Fruit fly (Drosophila melanogaster): Measurements from ENCODE around the gene Nin.

Gene Nin

DNA sequence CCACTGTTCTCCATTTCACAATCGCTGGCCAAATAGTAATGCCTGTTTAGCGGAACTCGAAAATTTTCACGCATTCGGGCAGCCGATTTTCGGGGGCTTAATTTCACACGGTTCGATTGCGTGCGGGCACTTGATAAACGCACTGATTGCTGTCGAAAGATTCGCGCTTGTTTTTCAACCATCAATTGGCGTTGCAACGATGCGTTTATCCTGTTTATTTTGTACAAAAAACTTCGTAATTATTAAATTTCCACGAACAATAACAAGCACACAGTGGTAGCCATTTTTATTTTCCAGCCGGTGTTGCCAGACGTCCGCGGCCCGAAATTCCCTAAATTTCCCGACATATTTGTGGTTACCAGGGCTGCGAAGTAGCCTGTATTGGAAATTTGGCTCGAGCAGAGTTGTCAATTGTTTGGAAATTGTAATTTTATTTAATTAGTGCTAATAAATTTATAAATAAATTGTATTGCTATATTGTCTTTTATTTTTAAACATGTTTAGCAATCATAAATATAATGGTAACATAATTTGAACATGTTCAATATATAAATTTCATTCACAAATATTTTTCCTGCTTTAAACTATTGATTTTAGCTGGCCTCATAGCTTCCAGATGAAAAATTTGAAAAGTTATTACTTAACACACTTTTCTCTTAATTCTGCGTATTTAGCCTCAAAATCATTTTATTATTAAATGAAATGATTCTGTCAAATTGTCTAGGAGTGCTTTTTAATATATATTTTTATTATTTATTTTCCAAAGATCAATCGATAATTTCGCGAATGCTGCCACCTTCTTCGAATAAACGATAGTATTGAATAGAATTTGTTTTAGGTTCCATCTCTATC, 48.3 kb upstream of the Nin start, which contains the start of the genes Ncoa6 and cype (continued):
- TF ChIP-seq Hr4 (GFP tag; optimal IDR thresholded peaks at IDR 0.05) (peak; percentile 24), Met (GFP tag; optimal IDR thresholded peaks at IDR 0.05) (peak; percentile 2), CG10631 (GFP tag; optimal IDR thresholded peaks at IDR 0.05) (peak; percentile 66), CG3032 (tag; optimal IDR thresholded peaks at IDR 0.05) (peak; percentile 58), ss (GFP tag; optimal IDR thresholded peaks at IDR 0.05) (no peak)

DNA sequence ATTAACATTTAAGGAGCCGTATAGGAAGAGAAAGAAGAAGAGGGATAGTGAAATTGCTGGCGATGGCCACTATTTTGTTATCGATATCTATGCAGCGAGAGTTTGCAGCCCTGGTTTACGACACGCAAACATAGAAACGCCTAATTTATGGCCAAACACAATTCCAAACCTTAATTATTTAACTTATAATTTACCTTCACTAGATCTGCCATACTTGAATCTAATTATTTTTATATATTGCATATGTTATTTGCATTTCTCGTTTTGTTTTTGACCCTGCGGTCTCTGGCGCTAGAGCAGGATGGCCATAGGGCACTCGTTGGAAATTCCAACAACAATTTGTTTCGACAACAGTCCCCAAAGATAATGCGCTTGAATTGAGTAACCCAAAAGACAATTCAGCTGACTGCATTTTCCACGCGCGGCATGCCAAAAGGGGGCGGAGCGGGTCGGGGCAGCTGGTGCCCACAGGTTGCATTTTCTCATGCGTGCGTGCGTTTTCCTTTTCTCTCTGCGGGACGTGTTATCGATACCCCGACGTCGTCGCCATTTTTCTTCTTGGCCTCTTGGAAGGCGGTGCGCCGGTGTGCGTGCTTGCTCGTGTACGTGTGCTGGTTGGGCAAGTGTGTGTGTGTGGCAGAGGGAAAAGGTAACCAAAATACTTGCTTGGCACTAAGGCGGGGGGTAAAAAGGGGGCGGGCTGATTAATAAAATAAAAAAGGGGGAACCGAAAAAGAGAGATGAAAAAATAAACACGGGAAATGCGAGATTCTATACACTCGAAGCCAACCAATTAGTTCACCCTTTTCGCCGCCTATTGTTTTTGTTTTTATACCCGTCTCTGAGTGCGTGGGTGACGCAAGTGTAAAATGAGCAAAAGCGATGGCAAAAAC, 46.9 kb upstream of the Nin start:
- TF ChIP-seq cyc (GFP tag; optimal IDR thresholded peaks at IDR 0.05) (peak; percentile 85), vri (GFP tag; optimal IDR thresholded peaks at IDR 0.05) (peak; percentile 86), CG6276 (GFP tag; optimal IDR thresholded peaks at IDR 0.05) (no peak), CG15336 (GFP tag; IDR thresholded peaks at IDR 0.05) (peak; percentile 88), CG10669 (GFP tag; optimal IDR thresholded peaks at IDR 0.05) (no peak), Lpt (GFP tag; optimal IDR thresholded peaks at IDR 0.05) (peak; percentile 74), Met (GFP tag; optimal IDR thresholded peaks at IDR 0.05) (no peak), Hr39 (GFP tag; optimal IDR thresholded peaks at IDR 0.05) (peak; percentile 83), CG8119 (GFP tag; IDR thresholded peaks at IDR 0.05) (peak; percentile 87), CG11294 (GFP tag; IDR thresholded peaks at IDR 0.05) (peak; percentile 74), CG1621 (tag; optimal IDR thresholded peaks at IDR 0.05) (peak; percentile 73), CG9139 (GFP tag; optimal IDR thresholded peaks at IDR 0.05) (peak; percentile 74), OdsH (GFP tag; optimal IDR thresholded peaks at IDR 0.05) (peak; percentile 80), dac (GFP tag; optimal IDR thresholded peaks at IDR 0.05) (no peak), Eip78C (GFP tag) (peak; percentile 90), CG16779 (tag; optimal IDR thresholded peaks at IDR 0.05) (peak; percentile 86), esn (GFP tag; optimal IDR thresholded peaks at IDR 0.05) (peak; percentile 63), Ets21C (GFP tag; optimal IDR thresholded peaks at IDR 0.05) (no peak), Sox102F (GFP tag; optimal IDR thresholded peaks at IDR 0.05) (peak; percentile 76), svp (GFP tag) (peak; percentile 96), CG34406 (GFP tag; optimal IDR thresholded peaks at IDR 0.05) (peak; percentile 71), acj6 (GFP tag; optimal IDR thresholded peaks at IDR 0.05) (peak; percentile 79), Blimp-1 (GFP tag; optimal IDR thresholded peaks at IDR 0.05) (peak; percentile 19), salr (GFP tag; optimal IDR thresholded peaks at IDR 0.05) (peak; percentile 54), ss (GFP tag; optimal IDR thresholded peaks at IDR 0.05) (peak; percentile 67 to 84), topi (GFP tag; optimal IDR thresholded peaks at IDR 0.05) (peak; percentile 65), Sox15 (GFP tag; optimal IDR thresholded peaks at IDR 0.05) (peak; percentile 78), fd59A (GFP tag; optimal IDR thresholded peaks at IDR 0.05) (peak; percentile 44), Eip75B (GFP tag; optimal IDR thresholded peaks at IDR 0.05) (peak; percentile 60), net (GFP tag; optimal IDR thresholded peaks at IDR 0.05) (peak; percentile 81), lz (GFP tag; optimal IDR thresholded peaks at IDR 0.05) (peak; percentile 75), Eip93F (GFP tag; optimal IDR thresholded peaks at IDR 0.05) (peak; percentile 38), Sox14 (GFP tag; optimal IDR thresholded peaks at IDR 0.05) (peak; percentile 81), Hr4 (GFP tag; optimal IDR thresholded peaks at IDR 0.05) (no peak), Ets96B (tag; optimal IDR thresholded peaks at IDR 0.05) (peak; percentile 73), eg (GFP tag; IDR thresholded peaks at IDR 0.05) (peak; percentile 97), CG3919 (GFP tag; optimal IDR thresholded peaks at IDR 0.05) (peak; percentile 82), CG8319 (GFP tag; optimal IDR thresholded peaks at IDR 0.05) (peak; percentile 79), CG8632 (GFP tag; optimal IDR thresholded peaks at IDR 0.05) (peak; percentile 77), spab (GFP tag; optimal IDR thresholded peaks at IDR 0.05) (no peak), fkh (GFP tag; optimal IDR thresholded peaks at IDR 0.05) (no peak), CG11762 (GFP tag; optimal IDR thresholded peaks at IDR 0.05; ENCODE audit: insufficient read depth) (peak; percentile 49), CG31627 (GFP tag; optimal IDR thresholded peaks at IDR 0.05) (peak; percentile 82), Gug (GFP tag; IDR thresholded peaks at IDR 0.05) (peak; percentile 87)

Measured in whole organism, prepupa.